Worm (Caenorhabditis elegans): Measurements from ENCODE around the gene tost-1.

The tost-1 gene

ce11 chrIII:4905405-4905804 lies 27.3 kb upstream of the tost-1 start, which contains the start of gene F26F4.8 (continued):
- TF ChIP-seq dve-1 (tag; optimal IDR thresholded peaks at IDR 0.05) (no peak), tbx-7 (tag; optimal IDR thresholded peaks at IDR 0.05) (peak; percentile 85), rnt-1 (tag; optimal IDR thresholded peaks at IDR 0.05) (peak; percentile 46), nhr-232 (tag; optimal IDR thresholded peaks at IDR 0.05) (no peak), ceh-24 (tag; optimal IDR thresholded peaks at IDR 0.05) (no peak), zip-5 (tag; optimal IDR thresholded peaks at IDR 0.05) (peak; percentile 75), K02D7.2 (tag; optimal IDR thresholded peaks at IDR 0.05) (no peak), fkh-10 (GFP tag; optimal IDR thresholded peaks at IDR 0.05) (no peak), T23F11.4 (GFP tag; optimal IDR thresholded peaks at IDR 0.05) (no peak), unc-42 (tag; optimal IDR thresholded peaks at IDR 0.05) (peak; percentile 20), fax-1 (tag; optimal IDR thresholded peaks at IDR 0.05) (peak; percentile 51), ceh-14 (tag; optimal IDR thresholded peaks at IDR 0.05) (peak; percentile 14), F13H6.1 (tag; optimal IDR thresholded peaks at IDR 0.05) (peak; percentile 37), nfya-1 (tag; optimal IDR thresholded peaks at IDR 0.05) (no peak)

ce11 chrIII:4903784-4904183 lies 25.7 kb upstream of the tost-1 start, which contains the start of gene kbp-2:
Gene kbp-2, minus strand, starts transcription at chrIII:4903884.
- TF ChIP-seq hlh-15 (tag; optimal IDR thresholded peaks at IDR 0.05) = no peak
- TF ChIP-seq ceh-18 (tag; optimal IDR thresholded peaks at IDR 0.05) = no peak
- no peak for TF ChIP-seq ceh-22 (tag; optimal IDR thresholded peaks at IDR 0.05)
- TF ChIP-seq pros-1 (tag; optimal IDR thresholded peaks at IDR 0.05) = no peak
- no peak for TF ChIP-seq ceh-19 (GFP tag; optimal IDR thresholded peaks at IDR 0.05)
- TF ChIP-seq Y22D7AL.16 (tag; optimal IDR thresholded peaks at IDR 0.05) = no peak
- no peak for TF ChIP-seq fax-1 (tag; optimal IDR thresholded peaks at IDR 0.05)
- TF ChIP-seq zip-5 (tag; optimal IDR thresholded peaks at IDR 0.05) = no peak
- TF ChIP-seq ceh-6 (GFP tag; optimal IDR thresholded peaks at IDR 0.05) = no peak
- no peak for TF ChIP-seq ceh-9 (tag; optimal IDR thresholded peaks at IDR 0.05)

- TF ChIP-seq ceh-34 (tag; optimal IDR thresholded peaks at IDR 0.05) (no peak), Y22D7AL.16 (tag; optimal IDR thresholded peaks at IDR 0.05) (no peak), ceh-2 (tag; optimal IDR thresholded peaks at IDR 0.05) (no peak), mec-3 (tag; optimal IDR thresholded peaks at IDR 0.05; ENCODE audit: borderline replicate concordance) (no peak), nfya-1 (tag; optimal IDR thresholded peaks at IDR 0.05) (no peak), ceh-31 (tag; optimal IDR thresholded peaks at IDR 0.05) (no peak), ttx-3 (tag; optimal IDR thresholded peaks at IDR 0.05) (no peak), ahr-1 (tag; optimal IDR thresholded peaks at IDR 0.05) (no peak), sox-2 (GFP tag; IDR thresholded peaks at IDR 0.05) (no peak), lin-11 (tag; optimal IDR thresholded peaks at IDR 0.05) (no peak), pax-1 (tag; optimal IDR thresholded peaks at IDR 0.05) (no peak), lim-6 (tag; optimal IDR thresholded peaks at IDR 0.05) (no peak), dve-1 (tag; optimal IDR thresholded peaks at IDR 0.05) (no peak)
Observed at ce11 chrIII:4900260-4900659, 22.1 kb upstream of the tost-1 start, which contains the start of gene tag-340. Gene tag-340, plus strand, starts transcription at chrIII:4900508.

- TF ChIP-seq Y22D7AL.16 (tag; optimal IDR thresholded peaks at IDR 0.05) (no peak), pqm-1 (tag; optimal IDR thresholded peaks at IDR 0.05) (peak; percentile 77), unc-55 (GFP tag; optimal IDR thresholded peaks at IDR 0.05) (peak; percentile 94), ceh-9 (tag; optimal IDR thresholded peaks at IDR 0.05) (no peak), eyg-1 (tag; optimal IDR thresholded peaks at IDR 0.05) (peak; percentile 25), ahr-1 (tag; optimal IDR thresholded peaks at IDR 0.05) (peak; percentile 4), dve-1 (tag; optimal IDR thresholded peaks at IDR 0.05) (peak; percentile 93), ceh-22 (tag; optimal IDR thresholded peaks at IDR 0.05) (peak; percentile 41), odd-2 (tag; optimal IDR thresholded peaks at IDR 0.05) (no peak), lim-6 (tag; optimal IDR thresholded peaks at IDR 0.05) (peak; percentile 79), hlh-8 (tag; optimal IDR thresholded peaks at IDR 0.05) (peak; percentile 40), hlh-30 (tag; optimal IDR thresholded peaks at IDR 0.05; ENCODE audit: insufficient read depth) (peak; percentile 98), sox-2 (GFP tag; IDR thresholded peaks at IDR 0.05) (no peak; the same call in 1 of the 2 replicates), ceh-18 (tag; optimal IDR thresholded peaks at IDR 0.05) (peak; percentile 99), ceh-34 (tag; optimal IDR thresholded peaks at IDR 0.05) (peak; percentile 95), pha-4 (tag; optimal IDR thresholded peaks at IDR 0.05) (no peak), lin-11 (tag; optimal IDR thresholded peaks at IDR 0.05) (no peak), tbx-2 (tag; optimal IDR thresholded peaks at IDR 0.05) (peak; percentile 98), gmeb-2 (tag; optimal IDR thresholded peaks at IDR 0.05) (peak; percentile 10), dmd-4 (tag; optimal IDR thresholded peaks at IDR 0.05; ENCODE audit: borderline replicate concordance) (peak; percentile 85), ceh-48 (tag; optimal IDR thresholded peaks at IDR 0.05) (peak; percentile 23), npax-4 (tag; optimal IDR thresholded peaks at IDR 0.05) (no peak), ets-4 (tag; optimal IDR thresholded peaks at IDR 0.05) (peak; percentile 99), C38D4.7 (GFP tag; optimal IDR thresholded peaks at IDR 0.05) (no peak), mec-3 (tag; optimal IDR thresholded peaks at IDR 0.05; ENCODE audit: borderline replicate concordance) (no peak), che-1 (tag; optimal IDR thresholded peaks at IDR 0.05) (no peak)
Observed at ce11 chrIII:4899728-4900127, 21.6 kb upstream of the tost-1 start.

Data from whole organism, late embryonic.